Worm (Caenorhabditis elegans): ENCODE measurements around the gene C16C8.7.

The C16C8.7 gene

ce11 chrII:3436412-3436811 is 23.5 kb downstream of the C16C8.7 start, which contains the start of gene skpo-2:
Gene skpo-2, minus strand, starts transcription at chrII:3436512.
- no peak for TF ChIP-seq aly-2 (tag; optimal IDR thresholded peaks at IDR 0.05)
- TF ChIP-seq nhr-67 (tag; optimal IDR thresholded peaks at IDR 0.05), result no peak

ce11 chrII:3434893-3435503 is 24.9 kb downstream of the C16C8.7 start:
- TF ChIP-seq ztf-4 (tag; optimal IDR thresholded peaks at IDR 0.05) (no peak), ceh-9 (tag; optimal IDR thresholded peaks at IDR 0.05) (no peak), nhr-237 (tag; optimal IDR thresholded peaks at IDR 0.05) (no peak), aly-2 (tag; optimal IDR thresholded peaks at IDR 0.05) (no peak), lin-15B (tag; optimal IDR thresholded peaks at IDR 0.05) (no peak), nhr-11 (tag; optimal IDR thresholded peaks at IDR 0.05) (no peak), fos-1 (tag; optimal IDR thresholded peaks at IDR 0.05) (no peak), mml-1 (tag; optimal IDR thresholded peaks at IDR 0.05) (no peak), elt-3 (tag; optimal IDR thresholded peaks at IDR 0.05) (no peak), ztf-11 (tag; optimal IDR thresholded peaks at IDR 0.05) (no peak), lsy-12 (tag; optimal IDR thresholded peaks at IDR 0.05) (no peak), lin-39 (tag; optimal IDR thresholded peaks at IDR 0.05) (no peak), ZK546.5 (tag; optimal IDR thresholded peaks at IDR 0.05) (no peak), jun-1 (tag; optimal IDR thresholded peaks at IDR 0.05) (no peak), ceh-28 (tag; optimal IDR thresholded peaks at IDR 0.05) (no peak), nhr-43 (tag; optimal IDR thresholded peaks at IDR 0.05; ENCODE audit: poor library complexity, severe bottlenecking) (peak; percentile 43), tbx-2 (tag; optimal IDR thresholded peaks at IDR 0.05) (no peak), zag-1 (tag; optimal IDR thresholded peaks at IDR 0.05) (no peak), unc-39 (tag; optimal IDR thresholded peaks at IDR 0.05) (no peak), mdl-1 (tag; optimal IDR thresholded peaks at IDR 0.05) (no peak), R02D3.7 (tag; optimal IDR thresholded peaks at IDR 0.05) (no peak), egl-27 (tag; optimal IDR thresholded peaks at IDR 0.05) (no peak), nfya-1 (tag; optimal IDR thresholded peaks at IDR 0.05; ENCODE audit: insufficient read depth) (no peak), snpc-4 (tag; optimal IDR thresholded peaks at IDR 0.05) (peak; percentile 78), unc-62 (GFP tag; optimal IDR thresholded peaks at IDR 0.05) (peak; percentile 43), nhr-77 (tag; optimal IDR thresholded peaks at IDR 0.05) (no peak), sea-2 (GFP tag; optimal IDR thresholded peaks at IDR 0.05) (no peak), pha-4 (tag; optimal IDR thresholded peaks at IDR 0.05) (no peak), nhr-28 (tag; optimal IDR thresholded peaks at IDR 0.05) (no peak), nhr-76 (tag; optimal IDR thresholded peaks at IDR 0.05) (no peak), elt-1 (tag; optimal IDR thresholded peaks at IDR 0.05) (peak; percentile 77), fkh-10 (GFP tag; optimal IDR thresholded peaks at IDR 0.05) (no peak), ceh-16 (tag; optimal IDR thresholded peaks at IDR 0.05) (no peak), hmg-11 (tag; optimal IDR thresholded peaks at IDR 0.05) (no peak), ceh-82 (tag; optimal IDR thresholded peaks at IDR 0.05) (no peak), ama-1 (optimal IDR thresholded peaks at IDR 0.05) (peak; percentile 19), nhr-25 (tag; optimal IDR thresholded peaks at IDR 0.05) (peak; percentile 56), pqm-1 (tag; optimal IDR thresholded peaks at IDR 0.05) (no peak), nhr-23 (tag; optimal IDR thresholded peaks at IDR 0.05) (no peak), fkh-2 (tag; optimal IDR thresholded peaks at IDR 0.05) (no peak), daf-12 (tag; optimal IDR thresholded peaks at IDR 0.05) (no peak), nhr-12 (tag; optimal IDR thresholded peaks at IDR 0.05) (no peak), skn-1 (tag; optimal IDR thresholded peaks at IDR 0.05) (no peak), elt-2 (tag; optimal IDR thresholded peaks at IDR 0.05) (no peak), nhr-67 (tag; optimal IDR thresholded peaks at IDR 0.05) (no peak), eor-1 (tag; optimal IDR thresholded peaks at IDR 0.05) (no peak), egl-5 (tag; optimal IDR thresholded peaks at IDR 0.05) (no peak)

All from whole organism, L3 larva.